Worm (Caenorhabditis elegans): ENCODE measurements around the gene srx-43.

srx-43 gene

ce11 chrV:16045837-16046236 lies 28.1 kb downstream of the srx-43 start, which contains the start of gene T10C6.15:
Gene T10C6.15, minus strand, starts transcription at chrV:16045940.
- no peak for TF ChIP-seq unc-62 (GFP tag; optimal IDR thresholded peaks at IDR 0.05)

DNA sequence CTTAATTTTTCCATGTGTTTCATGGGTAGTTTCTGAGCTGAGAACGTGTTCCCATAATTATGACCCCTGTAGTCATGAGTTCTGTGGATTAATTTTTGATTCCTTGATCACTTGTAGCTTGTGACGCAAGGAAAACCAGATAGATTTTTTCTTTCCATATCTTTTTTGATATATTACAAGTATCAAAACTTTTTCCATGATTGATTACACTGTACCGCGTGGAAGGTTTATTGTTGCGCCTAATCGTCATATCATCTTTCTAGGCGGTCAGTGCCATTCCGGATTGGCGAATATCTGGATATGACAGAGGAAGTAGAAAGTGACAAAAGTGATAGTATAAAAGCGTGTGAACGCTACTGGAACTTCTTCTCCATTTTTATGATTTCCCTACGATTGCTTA lies 28.8 kb downstream of the srx-43 start, which contains the start of gene ZK285.2:
TSS of gene ZK285.2 (plus strand) at position 301 of the 400 bp plus-strand sequence.
- TF ChIP-seq unc-62 (GFP tag; optimal IDR thresholded peaks at IDR 0.05), result no peak

DNA sequence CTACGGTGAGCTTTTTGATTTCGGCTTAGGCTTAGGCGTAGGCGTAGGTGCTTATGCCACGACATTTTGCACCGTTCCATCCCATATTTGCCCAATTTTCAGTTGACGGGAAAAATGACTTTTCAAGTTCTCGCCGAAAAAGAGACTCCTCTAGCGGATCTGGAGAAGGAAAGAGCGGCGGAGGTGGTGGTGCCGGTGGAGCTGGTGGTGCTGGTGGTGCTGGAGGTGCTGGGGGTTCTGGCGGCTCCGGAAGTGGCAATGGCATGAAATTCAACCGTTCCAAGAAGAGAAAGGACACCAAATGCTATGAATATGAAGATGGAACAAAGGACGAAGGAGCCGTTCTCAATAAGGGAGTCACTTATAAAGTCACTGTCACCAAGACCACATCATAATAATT lies 29.3 kb downstream of the srx-43 start:
- no peak for TF ChIP-seq unc-62 (GFP tag; optimal IDR thresholded peaks at IDR 0.05)

- TF ChIP-seq unc-62 (GFP tag; optimal IDR thresholded peaks at IDR 0.05), result no peak
These were observed 29.7 kb downstream of the srx-43 start, which contains the start of gene str-198 for ce11 chrV:16047508-16047907. Gene str-198, plus strand, starts transcription at chrV:16047808.

- no peak for TF ChIP-seq unc-62 (GFP tag; optimal IDR thresholded peaks at IDR 0.05)
These were observed 31.4 kb downstream of the srx-43 start, which contains the start of gene best-12 for ce11 chrV:16049177-16049576. Gene best-12, plus strand, starts transcription at chrV:16049477.

DNA sequence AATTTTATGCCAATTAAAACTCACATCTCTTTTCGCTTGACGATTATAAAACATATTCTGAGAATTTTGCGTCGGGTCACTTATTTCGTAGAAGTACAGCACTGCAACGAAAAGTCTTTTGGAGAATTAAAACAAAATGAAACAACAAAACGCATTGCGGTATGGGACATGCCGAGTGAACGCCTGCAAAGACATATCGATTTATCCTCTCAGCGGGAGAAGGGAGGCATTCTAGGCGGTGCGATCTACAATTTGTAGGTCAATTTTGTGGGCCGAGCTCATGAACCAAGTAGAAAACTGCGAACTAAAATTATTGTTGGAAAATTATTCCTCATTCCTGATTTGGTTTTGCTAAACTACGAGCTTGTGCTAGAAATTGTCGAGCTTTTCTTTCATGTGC lies 35.6 kb downstream of the srx-43 start, which contains the start of gene F14H3.3:
TSS of gene F14H3.3 (minus strand) at position 101 of the 400 bp plus-strand sequence.
- TF ChIP-seq unc-62 (GFP tag; optimal IDR thresholded peaks at IDR 0.05), result no peak

DNA sequence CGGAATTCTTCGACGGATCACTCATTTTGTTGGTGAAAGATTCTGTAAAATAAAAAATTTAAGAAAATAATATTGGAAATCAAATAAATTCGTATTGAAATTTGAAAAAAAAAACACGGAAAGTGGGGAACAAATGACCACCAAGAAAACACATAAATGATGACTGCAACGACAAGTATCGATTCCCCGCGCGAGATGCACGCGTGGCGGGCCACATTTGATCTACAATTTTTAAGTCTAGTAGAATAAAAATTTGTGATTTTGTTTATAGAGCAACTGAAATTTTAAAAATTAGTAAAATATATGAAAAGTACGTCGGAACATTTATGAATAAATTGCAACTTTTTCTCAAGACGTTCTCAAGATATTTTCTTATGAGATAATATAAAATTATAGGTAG lies 37.3 kb downstream of the srx-43 start, which contains the start of gene F14H3.4:
TSS of gene F14H3.4 (minus strand) at position 42 of the 400 bp plus-strand sequence.
- no peak for TF ChIP-seq unc-62 (GFP tag; optimal IDR thresholded peaks at IDR 0.05)

DNA sequence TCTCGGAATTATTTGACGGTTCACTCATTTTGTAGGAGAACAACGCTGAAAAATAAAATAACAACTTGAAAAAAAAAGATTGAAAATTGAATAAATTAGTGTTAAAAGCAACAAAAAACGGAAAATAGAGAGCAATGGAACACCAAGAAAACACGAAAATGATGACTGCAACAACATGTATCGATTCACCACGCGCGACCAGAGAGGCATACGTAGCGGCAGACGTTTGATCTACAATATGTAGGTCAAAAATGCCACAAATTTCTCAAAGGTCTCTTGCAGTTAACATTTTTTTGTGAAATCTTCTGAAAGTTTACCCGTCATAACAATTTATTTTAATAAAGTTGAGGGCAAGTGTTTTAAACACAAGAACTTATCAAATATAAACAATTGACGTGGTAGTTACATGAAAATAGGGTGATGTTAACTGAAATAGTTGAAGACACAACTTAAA lies 39.3 kb downstream of the srx-43 start, which contains the start of gene F14H3.5:
TSS of gene F14H3.5 (minus strand) at position 51 of the 454 bp plus-strand sequence.
- no peak for TF ChIP-seq unc-62 (GFP tag; optimal IDR thresholded peaks at IDR 0.05)

ce11 chrV:16058872-16059271 lies 41.1 kb downstream of the srx-43 start, which contains the start of gene F14H3.6:
Gene F14H3.6, minus strand, starts transcription at chrV:16058893.
- no peak for TF ChIP-seq unc-62 (GFP tag; optimal IDR thresholded peaks at IDR 0.05)

- no peak for TF ChIP-seq unc-62 (GFP tag; optimal IDR thresholded peaks at IDR 0.05)
These were observed 42.4 kb downstream of the srx-43 start, which contains the start of gene F14H3.15 for ce11 chrV:16060135-16060534. Gene F14H3.15, minus strand, starts transcription at chrV:16060235.

ce11 chrV:16061993-16062392 lies 44.2 kb downstream of the srx-43 start, which contains the start of gene fbxa-100:
Gene fbxa-100, minus strand, starts transcription at chrV:16062093.
- no peak for TF ChIP-seq unc-62 (GFP tag; optimal IDR thresholded peaks at IDR 0.05)

ce11 chrV:16062788-16063187 lies 45.0 kb downstream of the srx-43 start, which contains the start of gene F14H3.14:
Gene F14H3.14, minus strand, starts transcription at chrV:16062888.
- TF ChIP-seq unc-62 (GFP tag; optimal IDR thresholded peaks at IDR 0.05), result no peak

- TF ChIP-seq unc-62 (GFP tag; optimal IDR thresholded peaks at IDR 0.05), result no peak
These were observed 51.2 kb downstream of the srx-43 start, which contains the start of gene cyp-35D1 for ce11 chrV:16068938-16069337. Gene cyp-35D1, plus strand, starts transcription at chrV:16069238.

Data from whole organism, dauer.